Fruit fly (Drosophila melanogaster): ENCODE data around the gene sdt.

DNA sequence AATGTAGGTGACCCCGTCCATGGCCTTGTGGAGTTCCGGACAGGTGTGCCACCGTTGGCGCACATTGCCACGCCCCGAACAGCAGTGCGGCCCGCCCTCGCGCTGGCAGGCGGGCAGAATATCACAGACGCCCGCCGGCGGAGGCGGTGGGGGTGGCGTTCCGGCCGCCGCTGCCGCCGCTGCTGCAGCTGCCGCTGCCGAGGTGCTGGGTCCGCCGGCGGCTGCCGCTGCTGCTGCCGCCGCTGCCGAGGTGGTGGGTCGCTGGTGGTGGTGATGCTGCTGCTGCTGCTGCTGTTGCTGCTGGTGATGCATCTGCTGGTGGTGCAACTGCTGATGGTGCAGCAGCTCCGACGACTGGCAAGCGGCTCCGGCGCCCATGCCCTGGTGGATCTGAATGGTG lies 106.7 kb downstream of the sdt start:
- TF ChIP-seq esn (GFP tag; optimal IDR thresholded peaks at IDR 0.05) (no peak), CG8119 (GFP tag; IDR thresholded peaks at IDR 0.05) (no peak)
